Fruit fly (Drosophila melanogaster): ENCODE results near the gene CG14692.
A peak's percentile ranks its signal among the peaks of the same experiment; 100 is the strongest.

Gene CG14692

dm6 chr3R:10784058-10784499 is 19.7 kb downstream of the CG14692 start, which contains the start of the genes mRpL37 and Rbp1 (continued):
- TF ChIP-seq az2 (GFP tag; optimal IDR thresholded peaks at IDR 0.05) = peak; percentile 77
- TF ChIP-seq dpn (GFP tag; optimal IDR thresholded peaks at IDR 0.05) = peak; percentile 48 to 82
- peak; percentile 33 for TF ChIP-seq Camta (GFP tag; optimal IDR thresholded peaks at IDR 0.05)
- no peak for TF ChIP-seq CG7987 (GFP tag; optimal IDR thresholded peaks at IDR 0.05)
- no peak for TF ChIP-seq CG31365 (tag; optimal IDR thresholded peaks at IDR 0.05)
- TF ChIP-seq CG15011 (GFP tag; optimal IDR thresholded peaks at IDR 0.05) = no peak
- peak; percentile 31; the same call in 1 of the 2 replicates for TF ChIP-seq tna (GFP tag; IDR thresholded peaks at IDR 0.05; ENCODE audit: partially characterized antibody)
- TF ChIP-seq CG31224 (GFP tag; IDR thresholded peaks at IDR 0.05) = 0 out of 2 replicates have a peak, but pooled peaks have one; percentile 52
- TF ChIP-seq Gsc (GFP tag; IDR thresholded peaks at IDR 0.05) = peak; percentile 50; the same call in 1 of the 2 replicates
- no peak for TF ChIP-seq CG8359 (GFP tag; optimal IDR thresholded peaks at IDR 0.05; ENCODE audit: borderline replicate concordance)
- TF ChIP-seq hth (optimal IDR thresholded peaks at IDR 0.05) = no peak
- TF ChIP-seq CG2875 (GFP tag; optimal IDR thresholded peaks at IDR 0.05) = no peak
- TF ChIP-seq CG6854 (GFP tag; optimal IDR thresholded peaks at IDR 0.05) = no peak
- peak; percentile 44 for TF ChIP-seq CG11247 (GFP tag; IDR thresholded peaks at IDR 0.05)
- TF ChIP-seq CG3281 (GFP tag; optimal IDR thresholded peaks at IDR 0.05) = peak; percentile 57
- TF ChIP-seq sob (GFP tag; IDR thresholded peaks at IDR 0.05) = peak; percentile 91
- peak; percentile 66 for TF ChIP-seq B-H2 (GFP tag; optimal IDR thresholded peaks at IDR 0.05)
- peak; percentile 34 for TF ChIP-seq CG8944 (GFP tag; optimal IDR thresholded peaks at IDR 0.05)
- no peak for TF ChIP-seq repo (GFP tag; optimal IDR thresholded peaks at IDR 0.05)
- TF ChIP-seq CG7357 (GFP tag; IDR thresholded peaks at IDR 0.05) = peak; percentile 43; the same call in 1 of the 3 replicates
- no peak for TF ChIP-seq ci (GFP tag; IDR thresholded peaks at IDR 0.05)
- TF ChIP-seq CG10274 (GFP tag; optimal IDR thresholded peaks at IDR 0.05) = no peak
- peak; percentile 55 for TF ChIP-seq CG12299 (tag; optimal IDR thresholded peaks at IDR 0.05)
- peak; percentile 89 for TF ChIP-seq hb (GFP tag; IDR thresholded peaks at IDR 0.05; ENCODE audit: partially characterized antibody)
- no peak for TF ChIP-seq CG7556 (GFP tag; optimal IDR thresholded peaks at IDR 0.05)
- peak; percentile 50; the same call in 1 of the 2 replicates for TF ChIP-seq nerfin-2 (GFP tag; IDR thresholded peaks at IDR 0.05; ENCODE audit: partially characterized antibody)
- TF ChIP-seq NK7.1 (GFP tag; optimal IDR thresholded peaks at IDR 0.05) = no peak
- TF ChIP-seq CG18764 (GFP tag; optimal IDR thresholded peaks at IDR 0.05) = peak; percentile 57
- no peak for TF ChIP-seq so (GFP tag; IDR thresholded peaks at IDR 0.05)
- TF ChIP-seq ac (GFP tag; optimal IDR thresholded peaks at IDR 0.05) = no peak
- TF ChIP-seq chn (GFP tag; optimal IDR thresholded peaks at IDR 0.05) = peak; percentile 59
- peak; percentile 97 for TF ChIP-seq row (GFP tag; IDR thresholded peaks at IDR 0.05)
- peak; percentile 56 for TF ChIP-seq CG18599 (GFP tag; optimal IDR thresholded peaks at IDR 0.05)
- TF ChIP-seq cwo (GFP tag; optimal IDR thresholded peaks at IDR 0.05) = peak; percentile 19
- TF ChIP-seq dm (GFP tag; optimal IDR thresholded peaks at IDR 0.05) = no peak
- TF ChIP-seq grn (GFP tag; optimal IDR thresholded peaks at IDR 0.05) = no peak
- no peak for TF ChIP-seq Asciz (GFP tag; optimal IDR thresholded peaks at IDR 0.05)
- peak; percentile 84 for TF ChIP-seq CG8765 (GFP tag; IDR thresholded peaks at IDR 0.05)
- peak; percentile 72 for TF ChIP-seq Sox100B (GFP tag; optimal IDR thresholded peaks at IDR 0.05)
- peak; percentile 87 for TF ChIP-seq CG9817 (tag; optimal IDR thresholded peaks at IDR 0.05)
- peak; percentile 91 for TF ChIP-seq MBD-R2 (GFP tag; IDR thresholded peaks at IDR 0.05)
- TF ChIP-seq ttk (GFP tag; IDR thresholded peaks at IDR 0.05) = peak; percentile 63
- TF ChIP-seq CG2678 (tag; optimal IDR thresholded peaks at IDR 0.05) = peak; percentile 82
- TF ChIP-seq CG7839 (tag; optimal IDR thresholded peaks at IDR 0.05) = peak; percentile 78
- TF ChIP-seq Sin3A (optimal IDR thresholded peaks at IDR 0.05) = peak; percentile 87
- peak; percentile 60 for TF ChIP-seq bab2 (GFP tag; optimal IDR thresholded peaks at IDR 0.05)
- peak; percentile 46 for TF ChIP-seq Dref (GFP tag; IDR thresholded peaks at IDR 0.05)
- TF ChIP-seq CG16813 (GFP tag; IDR thresholded peaks at IDR 0.05; ENCODE audit: partially characterized antibody) = peak; percentile 91
- no peak for TF ChIP-seq Hmx (GFP tag; optimal IDR thresholded peaks at IDR 0.05)
- no peak for TF ChIP-seq CG16779 (GFP tag; IDR thresholded peaks at IDR 0.05)
- TF ChIP-seq peb (GFP tag; IDR thresholded peaks at IDR 0.05) = peak; percentile 54; the same call in 1 of the 2 replicates
